Worm (Caenorhabditis elegans): ENCODE data around the gene C08F8.2.
A peak's percentile ranks its signal among the peaks of the same experiment; 100 is the strongest.

Gene C08F8.2

ce11 chrIV:11130774-11131173, 20.0 kb upstream of the C08F8.2 start:
- TF ChIP-seq flh-1 (GFP tag; optimal IDR thresholded peaks at IDR 0.05) (no peak), unc-62 (GFP tag; optimal IDR thresholded peaks at IDR 0.05) (no peak), lsy-2 (tag; optimal IDR thresholded peaks at IDR 0.05) (no peak), tbx-8 (GFP tag; optimal IDR thresholded peaks at IDR 0.05) (no peak), ztf-11 (tag; optimal IDR thresholded peaks at IDR 0.05) (no peak), drap-1 (GFP tag; optimal IDR thresholded peaks at IDR 0.05) (no peak), ceh-83 (GFP tag; optimal IDR thresholded peaks at IDR 0.05) (no peak), snpc-4 (tag; optimal IDR thresholded peaks at IDR 0.05) (no peak), M03D4.4 (tag; optimal IDR thresholded peaks at IDR 0.05) (no peak), nhr-12 (tag; optimal IDR thresholded peaks at IDR 0.05) (no peak), cnd-1 (tag; optimal IDR thresholded peaks at IDR 0.05) (no peak), unc-39 (tag; optimal IDR thresholded peaks at IDR 0.05) (no peak), lin-13 (tag; optimal IDR thresholded peaks at IDR 0.05) (no peak), nhr-28 (tag; optimal IDR thresholded peaks at IDR 0.05) (no peak), elt-1 (tag; optimal IDR thresholded peaks at IDR 0.05; ENCODE audit: borderline replicate concordance, insufficient read depth) (no peak), ceh-39 (tag; optimal IDR thresholded peaks at IDR 0.05) (no peak), ceh-43 (GFP tag; optimal IDR thresholded peaks at IDR 0.05) (no peak)

ce11 chrIV:11131268-11131667, 19.5 kb upstream of the C08F8.2 start, which contains the start of gene ard-1:
Gene ard-1 (plus strand): TSS chrIV:11131279.
- TF ChIP-seq ceh-39 (tag; optimal IDR thresholded peaks at IDR 0.05) (no peak), hlh-1 (tag; optimal IDR thresholded peaks at IDR 0.05) (no peak), M03D4.4 (tag; optimal IDR thresholded peaks at IDR 0.05) (no peak), sem-2 (GFP tag; optimal IDR thresholded peaks at IDR 0.05) (no peak), ham-2 (GFP tag; optimal IDR thresholded peaks at IDR 0.05) (no peak), lin-13 (tag; optimal IDR thresholded peaks at IDR 0.05) (no peak), lin-32 (GFP tag; optimal IDR thresholded peaks at IDR 0.05) (no peak), ceh-43 (GFP tag; optimal IDR thresholded peaks at IDR 0.05) (no peak), pha-4 (tag; optimal IDR thresholded peaks at IDR 0.05) (no peak), snpc-4 (tag; optimal IDR thresholded peaks at IDR 0.05) (no peak), ztf-11 (tag; optimal IDR thresholded peaks at IDR 0.05) (no peak), nhr-237 (tag; optimal IDR thresholded peaks at IDR 0.05) (no peak), ces-1 (GFP tag; optimal IDR thresholded peaks at IDR 0.05) (no peak), tbx-8 (GFP tag; optimal IDR thresholded peaks at IDR 0.05) (no peak), elt-1 (tag; optimal IDR thresholded peaks at IDR 0.05; ENCODE audit: borderline replicate concordance, insufficient read depth) (no peak), zip-8 (tag; optimal IDR thresholded peaks at IDR 0.05) (no peak), unc-39 (tag; optimal IDR thresholded peaks at IDR 0.05) (no peak), cnd-1 (tag; optimal IDR thresholded peaks at IDR 0.05) (no peak), drap-1 (GFP tag; optimal IDR thresholded peaks at IDR 0.05) (no peak)

DNA sequence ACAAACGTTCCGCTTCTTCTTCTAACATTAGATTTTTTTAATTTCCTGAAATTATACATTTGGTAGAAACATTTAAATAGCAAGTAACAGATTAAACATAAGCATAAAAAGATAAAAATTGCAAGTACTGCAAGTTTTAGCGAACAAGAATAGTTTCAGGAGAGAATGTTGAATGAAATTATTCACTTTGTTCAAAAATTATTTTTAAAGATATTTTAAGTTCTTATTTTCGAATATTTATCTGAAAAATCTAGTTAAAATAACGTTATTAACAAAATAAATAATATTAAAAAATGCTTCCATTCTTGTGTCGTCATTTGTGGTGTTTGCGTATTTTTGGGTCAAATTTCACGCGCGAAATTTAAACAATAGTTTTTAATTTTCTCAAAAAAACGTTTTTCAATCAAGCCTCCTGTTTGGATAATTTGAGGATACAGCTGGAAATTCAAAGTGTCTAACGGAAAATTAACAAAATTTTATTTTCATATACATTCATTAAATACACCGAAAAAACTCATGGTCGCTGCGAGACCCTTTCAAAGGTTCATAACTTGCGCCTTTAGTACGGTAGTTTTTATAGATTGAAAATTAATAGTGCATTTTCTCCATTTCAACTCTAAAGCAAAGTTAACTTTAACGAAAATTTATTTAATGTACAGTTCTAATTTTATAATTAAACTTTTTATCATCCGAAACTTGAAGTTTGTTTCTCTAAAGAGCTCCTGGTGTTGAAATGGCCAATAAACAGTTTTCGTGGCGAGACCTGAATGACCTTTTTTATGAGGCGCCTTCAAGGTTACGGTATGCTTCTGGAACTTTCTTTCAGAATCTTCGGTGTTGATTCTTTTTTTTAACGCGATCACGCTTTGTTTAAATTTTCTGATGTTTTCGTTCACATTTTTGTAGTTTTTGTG, 8.2 kb upstream of the C08F8.2 start, which contains the start of gene skih-2:
Gene skih-2, minus strand, starts transcription at position 51 of the 914 bp plus-strand sequence.
- TF ChIP-seq blmp-1 (tag; optimal IDR thresholded peaks at IDR 0.05) (no peak), unc-39 (tag; optimal IDR thresholded peaks at IDR 0.05) (peak; percentile 64), lin-13 (tag; optimal IDR thresholded peaks at IDR 0.05) (no peak), nhr-28 (tag; optimal IDR thresholded peaks at IDR 0.05) (no peak), sem-2 (GFP tag; optimal IDR thresholded peaks at IDR 0.05) (no peak), ces-1 (GFP tag; optimal IDR thresholded peaks at IDR 0.05) (peak; percentile 89), nhr-237 (tag; optimal IDR thresholded peaks at IDR 0.05) (peak; percentile 27), flh-1 (GFP tag; optimal IDR thresholded peaks at IDR 0.05) (no peak), ztf-11 (tag; optimal IDR thresholded peaks at IDR 0.05) (no peak), lin-32 (GFP tag; optimal IDR thresholded peaks at IDR 0.05) (no peak), lsy-2 (tag; optimal IDR thresholded peaks at IDR 0.05) (peak; percentile 65), mep-1 (tag; optimal IDR thresholded peaks at IDR 0.05) (peak; percentile 32), M03D4.4 (tag; optimal IDR thresholded peaks at IDR 0.05) (no peak), pha-4 (tag; optimal IDR thresholded peaks at IDR 0.05) (peak; percentile 26)

ce11 chrIV:11143228-11143444, 7.7 kb upstream of the C08F8.2 start, which contains the start of gene F01G4.4:
Gene F01G4.4 (plus strand): TSS chrIV:11143345.
- TF ChIP-seq nhr-237 (tag; optimal IDR thresholded peaks at IDR 0.05) (no peak), tbx-8 (GFP tag; optimal IDR thresholded peaks at IDR 0.05) (no peak)

DNA sequence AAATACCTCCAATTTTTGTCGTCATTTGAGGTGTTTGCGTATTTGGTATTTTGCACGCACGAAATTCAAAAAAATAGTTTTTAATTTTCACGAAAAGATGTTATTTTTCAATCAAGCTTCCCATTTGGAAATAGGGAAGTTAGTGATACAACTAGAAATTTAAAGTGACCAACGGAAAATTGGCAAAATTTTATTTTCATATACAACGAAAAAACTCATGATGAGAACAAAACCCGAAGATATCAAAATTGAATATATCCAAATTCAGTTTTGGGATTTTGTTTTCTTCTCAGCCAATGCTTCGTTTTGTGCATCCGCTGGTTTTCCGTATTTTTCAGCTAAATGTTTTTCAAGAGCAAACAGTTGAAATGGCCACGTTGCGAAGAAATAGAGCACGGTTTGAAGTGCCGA, 4.9 kb upstream of the C08F8.2 start:
- TF ChIP-seq elt-3 (tag; optimal IDR thresholded peaks at IDR 0.05): no peak
- TF ChIP-seq zip-8 (tag; optimal IDR thresholded peaks at IDR 0.05): no peak
- no peak for TF ChIP-seq ceh-43 (GFP tag; optimal IDR thresholded peaks at IDR 0.05)
- no peak for TF ChIP-seq ces-1 (GFP tag; optimal IDR thresholded peaks at IDR 0.05)
- TF ChIP-seq ceh-39 (tag; optimal IDR thresholded peaks at IDR 0.05): no peak
- TF ChIP-seq drap-1 (GFP tag; optimal IDR thresholded peaks at IDR 0.05): no peak
- TF ChIP-seq nhr-237 (tag; optimal IDR thresholded peaks at IDR 0.05): no peak

Measured in whole organism, mixed stage, embryonic.